Fruit fly (Drosophila melanogaster): Measurements from ENCODE around the gene Srlp.

Srlp gene

dm6 chr3R:12385949-12386348 lies 47.9 kb upstream of the Srlp start, which contains the start of gene Sol1 (continued):
- TF ChIP-seq trh (GFP tag; optimal IDR thresholded peaks at IDR 0.05) (no peak), CG18764 (GFP tag; optimal IDR thresholded peaks at IDR 0.05) (no peak), schlank (tag; optimal IDR thresholded peaks at IDR 0.05) (no peak)

- TF ChIP-seq CG8359 (GFP tag; optimal IDR thresholded peaks at IDR 0.05; ENCODE audit: borderline replicate concordance), result peak; percentile 97
- no peak for TF ChIP-seq D (optimal IDR thresholded peaks at IDR 0.05)
- TF ChIP-seq D (GFP tag; optimal IDR thresholded peaks at IDR 0.05), result no peak
- TF ChIP-seq aop (GFP tag; IDR thresholded peaks at IDR 0.05), result no peak
Observed at dm6 chr3R:12386965-12387364, 46.9 kb upstream of the Srlp start, which contains the start of gene CG33098. Gene CG33098 (plus strand): TSS chr3R:12387188.

dm6 chr3R:12395880-12396279 lies 38.0 kb upstream of the Srlp start, which contains the start of the genes CG10096 and CG10097:
Gene CG10096 (minus strand): TSS chr3R:12395980.
Gene CG10097 (minus strand): TSS chr3R:12395980.
- TF ChIP-seq Ets65A (GFP tag), result peak; percentile 29
- TF ChIP-seq gfzf (GFP tag; optimal IDR thresholded peaks at IDR 0.05), result no peak
- no peak for TF ChIP-seq ara (GFP tag; IDR thresholded peaks at IDR 0.05)

DNA sequence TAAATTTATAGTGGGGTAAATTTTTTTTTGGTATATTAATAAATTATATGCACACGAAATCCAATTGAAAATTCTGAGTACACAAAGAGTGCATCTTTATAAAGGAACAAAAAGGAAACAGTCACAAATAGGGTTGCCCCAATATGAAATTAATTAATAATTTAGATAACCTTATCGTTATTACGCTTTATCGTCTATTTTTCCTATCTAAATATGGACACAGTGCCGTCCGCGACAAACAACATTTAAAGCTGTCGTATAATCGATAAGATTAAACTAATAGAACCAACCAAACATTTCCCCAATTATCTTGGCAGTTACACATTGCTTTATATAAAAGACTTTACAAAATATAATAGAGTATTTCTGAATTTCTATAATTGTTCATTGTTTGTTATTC lies 35.8 kb upstream of the Srlp start:
- TF ChIP-seq CG6813 (GFP tag; optimal IDR thresholded peaks at IDR 0.05), result peak; percentile 0
- TF ChIP-seq CG1529 (GFP tag; optimal IDR thresholded peaks at IDR 0.05), result no peak
- peak; percentile 86 for TF ChIP-seq exex (tag; optimal IDR thresholded peaks at IDR 0.05)
- peak; percentile 13 for TF ChIP-seq CG18476 (GFP tag; optimal IDR thresholded peaks at IDR 0.05)
- peak; percentile 17 for TF ChIP-seq D19A (tag; optimal IDR thresholded peaks at IDR 0.05)
- TF ChIP-seq CG34376 (GFP tag; optimal IDR thresholded peaks at IDR 0.05), result peak; percentile 18
- peak; percentile 67 for TF ChIP-seq mirr (GFP tag; optimal IDR thresholded peaks at IDR 0.05)
- no peak for TF ChIP-seq Vsx1 (GFP tag; optimal IDR thresholded peaks at IDR 0.05)
- peak; percentile 89 for TF ChIP-seq CG7745 (tag; optimal IDR thresholded peaks at IDR 0.05)

- peak; percentile 54 for TF ChIP-seq Jarid2 (GFP tag; optimal IDR thresholded peaks at IDR 0.05)
- TF ChIP-seq CG15514 (GFP tag; optimal IDR thresholded peaks at IDR 0.05), result peak; percentile 3
- 0 out of 2 replicates have a peak, but pooled peaks have one; percentile 9 for TF ChIP-seq CG32767 (GFP tag; IDR thresholded peaks at IDR 0.05)
- TF ChIP-seq CG8281 (tag; optimal IDR thresholded peaks at IDR 0.05), result peak; percentile 8
- TF ChIP-seq dysf (GFP tag; IDR thresholded peaks at IDR 0.05), result 0 out of 3 replicates have a peak, but pooled peaks have one; percentile 22
- no peak for TF ChIP-seq CG10147 (GFP tag; optimal IDR thresholded peaks at IDR 0.05)
- no peak for TF ChIP-seq CG16813 (GFP tag; IDR thresholded peaks at IDR 0.05; ENCODE audit: partially characterized antibody)
- TF ChIP-seq nerfin-2 (GFP tag; IDR thresholded peaks at IDR 0.05; ENCODE audit: partially characterized antibody), result 0 out of 2 replicates have a peak, but pooled peaks have one; percentile 20
- peak; percentile 88 for TF ChIP-seq z (GFP tag; IDR thresholded peaks at IDR 0.05)
- peak; percentile 22 for TF ChIP-seq MTF-1 (GFP tag; optimal IDR thresholded peaks at IDR 0.05; ENCODE audit: borderline replicate concordance)
- 0 out of 2 replicates have a peak, but pooled peaks have one; percentile 9 for TF ChIP-seq bbx (GFP tag; IDR thresholded peaks at IDR 0.05; ENCODE audit: partially characterized antibody)
- 0 out of 2 replicates have a peak, but pooled peaks have one; percentile 7 for TF ChIP-seq Atf6 (GFP tag; IDR thresholded peaks at IDR 0.05)
- TF ChIP-seq CG18011 (GFP tag; optimal IDR thresholded peaks at IDR 0.05), result peak; percentile 9
- TF ChIP-seq CG12071 (GFP tag; optimal IDR thresholded peaks at IDR 0.05), result peak; percentile 19
- peak in 1 of 2 experiments; percentile 17 for TF ChIP-seq Pdp1 (GFP tag; optimal IDR thresholded peaks at IDR 0.05)
- peak; percentile 75 for TF ChIP-seq ftz-f1 (GFP tag; optimal IDR thresholded peaks at IDR 0.05)
- TF ChIP-seq Ets65A (GFP tag), result peak; percentile 50
- TF ChIP-seq exex (tag; optimal IDR thresholded peaks at IDR 0.05), result peak; percentile 53
- TF ChIP-seq CG3838 (GFP tag; optimal IDR thresholded peaks at IDR 0.05), result peak; percentile 10
- no peak for TF ChIP-seq emc (GFP tag; optimal IDR thresholded peaks at IDR 0.05)
- TF ChIP-seq CG12299 (tag; optimal IDR thresholded peaks at IDR 0.05), result no peak
- peak; percentile 1 for TF ChIP-seq sens (GFP tag)
- peak; percentile 79 for TF ChIP-seq CG10543 (GFP tag; optimal IDR thresholded peaks at IDR 0.05)
- no peak for TF ChIP-seq h (optimal IDR thresholded peaks at IDR 0.05)
- peak; percentile 2 for TF ChIP-seq sug (tag; optimal IDR thresholded peaks at IDR 0.05)
Observed at dm6 chr3R:12398620-12399247, 35.2 kb upstream of the Srlp start, which contains the start of gene Cyp9f3. Gene Cyp9f3 (minus strand): TSS chr3R:12398929.
